Worm (Caenorhabditis elegans) whole organism, L4 larva: ENCODE measurements around the gene fbxa-32.

ENCODE experiments used
- F26F4.8 ChIP-seq: fragments of 200-800 bp; sonication (Bioruptor generic); conservative IDR thresholded peaks from 2 replicates; pipeline ENCODE4 v1.3.6; 2022; ENCODE audit warnings: missing genetic modification characterization, missing compliant biosample characterization
- F49E8.2 ChIP-seq: sonication (generic microtip); optimal IDR thresholded peaks from 2 replicates; lab custom pipeline; 2016; ENCODE audit warnings: missing compliant biosample characterization, mild to moderate bottlenecking, missing genetic modification characterization, borderline replicate concordance
- R02D3.7 ChIP-seq: fragments of 150-350 bp; sonication (generic microtip); optimal IDR thresholded peaks from 3 replicates; lab custom pipeline; 2014; ENCODE audit warnings: missing biosample characterization, missing genetic modification characterization
- Y105C5A.15 ChIP-seq: fragments of 200-800 bp; sonication (Bioruptor generic); IDR thresholded peaks from 2 replicates; pipeline ENCODE4 v1.3.6; 2022; ENCODE audit warnings: missing genetic modification characterization, missing compliant biosample characterization
- Y48G9A.11 ChIP-seq: fragments of 200-800 bp; sonication (Bioruptor generic); IDR thresholded peaks from 2 replicates; pipeline ENCODE4 v1.3.6; 2022; ENCODE audit warnings: missing genetic modification reagents, missing genetic modification characterization, missing compliant biosample characterization
- Y5F2A.4 ChIP-seq: fragments of 200-800 bp; sonication (Bioruptor generic); optimal IDR thresholded peaks from 2 replicates; lab custom pipeline; 2018; ENCODE audit warnings: mild to moderate bottlenecking, missing genetic modification characterization, missing compliant biosample characterization
- ZK546.5 ChIP-seq, 2 experiments: sonication (generic microtip); optimal IDR thresholded peaks; 2 replicates each; lab custom pipeline; 2017; ENCODE audit warnings: missing biosample characterization in 2 of 2, missing genetic modification characterization in 2 of 2
- aha-1 ChIP-seq: fragments of 150-350 bp; peaks from one replicate; lab custom pipeline; 2014; ENCODE audit warnings: missing biosample characterization, missing genetic modification characterization
- aly-2 ChIP-seq: sonication (generic microtip); optimal IDR thresholded peaks from 2 replicates; lab custom pipeline; 2018; ENCODE audit warnings: missing biosample characterization, missing genetic modification characterization
- arid-1 ChIP-seq: fragments of 200-800 bp; sonication (Bioruptor generic); conservative IDR thresholded peaks from 2 replicates; pipeline ENCODE4 v1.3.6; 2022; ENCODE audit warnings: missing genetic modification reagents, missing genetic modification characterization, missing compliant biosample characterization
- attf-4 ChIP-seq: sonication (generic microtip); optimal IDR thresholded peaks from 3 replicates; lab custom pipeline; 2017; ENCODE audit warnings: missing biosample characterization, missing genetic modification characterization
- ceh-62 ChIP-seq: sonication (generic microtip); optimal IDR thresholded peaks from 2 replicates; lab custom pipeline; 2017; ENCODE audit warnings: missing biosample characterization, missing genetic modification characterization
- ces-1 ChIP-seq: fragments of 150-350 bp; sonication (generic microtip); optimal IDR thresholded peaks from 4 replicates; lab custom pipeline; 2014; ENCODE audit warnings: missing biosample characterization, missing genetic modification reagents, missing genetic modification characterization
- ctbp-1 ChIP-seq: fragments of 200-800 bp; sonication (Bioruptor generic); IDR thresholded peaks from 2 replicates; pipeline ENCODE4 v1.3.6; 2022; ENCODE audit warnings: missing genetic modification reagents, missing genetic modification characterization, missing compliant biosample characterization
- dmd-9 ChIP-seq: fragments of 200-800 bp; sonication (Bioruptor generic); IDR thresholded peaks from 2 replicates; pipeline ENCODE4 v1.3.6; 2022; ENCODE audit warnings: missing genetic modification reagents, missing genetic modification characterization, missing compliant biosample characterization
- dve-1 ChIP-seq: sonication (generic microtip); optimal IDR thresholded peaks from 2 replicates; lab custom pipeline; 2017; ENCODE audit warnings: antibody characterized with exemption, mild to moderate bottlenecking, missing genetic modification characterization, missing compliant biosample characterization; ENCODE audit not compliant: insufficient read depth
- egl-43 ChIP-seq: fragments of 200-800 bp; sonication (Bioruptor generic); IDR thresholded peaks from 2 replicates; pipeline ENCODE4 v1.3.6; 2022; ENCODE audit warnings: missing genetic modification reagents, missing genetic modification characterization, missing compliant biosample characterization
- hif-1 ChIP-seq, 2 experiments: sonication (generic microtip); optimal IDR thresholded peaks; 2 replicates each; lab custom pipeline; 2016 to 2017; ENCODE audit warnings: missing compliant biosample characterization in 2 of 2, missing genetic modification characterization in 2 of 2, missing genetic modification reagents in 2 of 2, missing genotype in 2 of 2, mild to moderate bottlenecking in 1 of 2
- hlh-11 ChIP-seq: fragments of 200-800 bp; sonication (Bioruptor generic); optimal IDR thresholded peaks from 2 replicates; lab custom pipeline; 2018; ENCODE audit warnings: mild to moderate bottlenecking, missing genetic modification characterization, missing compliant biosample characterization
- lin-15B ChIP-seq: fragments of 150-350 bp; sonication (generic microtip); optimal IDR thresholded peaks from 3 replicates; lab custom pipeline; 2014; ENCODE audit warnings: missing biosample characterization, missing genetic modification characterization
- lsy-2 ChIP-seq, 2 experiments: fragments of 150-350 bp in 1 of 2; sonication (generic microtip) in 1 of 2; optimal IDR thresholded peaks; 2 replicates each; lab custom pipeline; 2014 to 2017; ENCODE audit warnings: missing biosample characterization in 2 of 2, missing genetic modification characterization in 2 of 2
- madf-9 ChIP-seq: fragments of 200-800 bp; sonication (Bioruptor generic); conservative IDR thresholded peaks from 2 replicates; pipeline ENCODE4 v1.3.6; 2022; ENCODE audit warnings: missing genetic modification reagents, missing genetic modification characterization, missing compliant biosample characterization
- mdl-1 ChIP-seq, 2 experiments: fragments of 150-350 bp in 1 of 2; sonication (generic microtip) in 1 of 2; optimal IDR thresholded peaks; 2 replicates each; lab custom pipeline; 2014 to 2017; ENCODE audit warnings: missing biosample characterization in 2 of 2, missing genetic modification characterization in 2 of 2
- mes-2 ChIP-seq: sonication (generic microtip); optimal IDR thresholded peaks from 2 replicates; lab custom pipeline; 2016; ENCODE audit warnings: missing genotype, mild to moderate bottlenecking, missing genetic modification characterization, missing compliant biosample characterization; ENCODE audit not compliant: poor library complexity, severe bottlenecking
- mxl-3 ChIP-seq: fragments of 200-800 bp; sonication (Bioruptor generic); optimal IDR thresholded peaks from 2 replicates; lab custom pipeline; 2018; ENCODE audit warnings: mild to moderate bottlenecking, missing genetic modification characterization, missing compliant biosample characterization
- nhr-102 ChIP-seq: sonication (generic microtip); optimal IDR thresholded peaks from 2 replicates; lab custom pipeline; 2016; ENCODE audit warnings: mild to moderate bottlenecking, missing genetic modification characterization, moderate library complexity, missing compliant biosample characterization
- nhr-25 ChIP-seq: sonication (generic microtip); optimal IDR thresholded peaks from 2 replicates; lab custom pipeline; 2017; ENCODE audit warnings: missing genetic modification characterization, mild to moderate bottlenecking, missing compliant biosample characterization, antibody characterized with exemption, moderate library complexity, borderline replicate concordance; ENCODE audit not compliant: insufficient read depth
- nhr-28 ChIP-seq: fragments of 150-350 bp; optimal IDR thresholded peaks from 2 replicates; lab custom pipeline; 2014; ENCODE audit warnings: missing biosample characterization, missing genetic modification characterization
- nhr-41 ChIP-seq: fragments of 200-800 bp; sonication (Bioruptor generic); IDR thresholded peaks from 2 replicates; pipeline ENCODE4 v1.3.6; 2022; ENCODE audit warnings: missing genetic modification reagents, missing genetic modification characterization, missing compliant biosample characterization
- nhr-48 ChIP-seq: sonication (generic microtip); optimal IDR thresholded peaks from 2 replicates; lab custom pipeline; 2016; ENCODE audit warnings: mild to moderate bottlenecking, missing genetic modification characterization, missing compliant biosample characterization
- nhr-6 ChIP-seq: fragments of 150-350 bp; optimal IDR thresholded peaks from 2 replicates; lab custom pipeline; 2014; ENCODE audit warnings: missing biosample characterization, missing genetic modification characterization
- nhr-77 ChIP-seq: fragments of 150-350 bp; optimal IDR thresholded peaks from 2 replicates; lab custom pipeline; 2014; ENCODE audit warnings: missing biosample characterization, missing genetic modification characterization
- pha-4 ChIP-seq, 2 experiments: fragments of 150-350 bp in 1 of 2; fragments of 200-800 bp in 1 of 2; sonication (Bioruptor generic) in 1 of 2; IDR thresholded peaks in 1 of 2; optimal IDR thresholded peaks in 1 of 2; 2 replicates each; pipeline versions ENCODE4 v1.3.6 to Lab custom; 2014 to 2022; ENCODE audit warnings: missing genetic modification characterization in 2 of 2, missing genetic modification reagents in 2 of 2, missing biosample characterization in 1 of 2, missing compliant biosample characterization in 1 of 2
- php-3 ChIP-seq: fragments of 200-800 bp; sonication (Bioruptor generic); IDR thresholded peaks from 2 replicates; pipeline ENCODE4 v1.3.6; 2022; ENCODE audit warnings: missing genetic modification reagents, missing genetic modification characterization, missing compliant biosample characterization
- rbr-2 ChIP-seq: sonication (generic microtip); optimal IDR thresholded peaks from 2 replicates; lab custom pipeline; 2016; ENCODE audit warnings: missing genotype, missing genetic modification characterization, missing compliant biosample characterization
- saeg-2 ChIP-seq: fragments of 200-800 bp; sonication (Bioruptor generic); IDR thresholded peaks from 2 replicates; pipeline ENCODE4 v1.3.6; 2022; ENCODE audit warnings: missing genetic modification reagents, missing genetic modification characterization, missing compliant biosample characterization
- sdz-12 ChIP-seq: fragments of 200-800 bp; sonication (Bioruptor generic); optimal IDR thresholded peaks from 2 replicates; lab custom pipeline; 2018; ENCODE audit warnings: mild to moderate bottlenecking, missing genetic modification characterization, missing compliant biosample characterization
- set-16 ChIP-seq: fragments of 200-800 bp; sonication (Bioruptor generic); IDR thresholded peaks from 2 replicates; pipeline ENCODE4 v1.3.6; 2022; ENCODE audit warnings: missing genetic modification reagents, missing genetic modification characterization, missing compliant biosample characterization
- skn-1 ChIP-seq: fragments of 150-350 bp; optimal IDR thresholded peaks from 2 replicates; lab custom pipeline; 2014; ENCODE audit warnings: missing biosample characterization, missing genetic modification characterization
- snpc-1.2 ChIP-seq: fragments of 200-800 bp; sonication (Bioruptor generic); IDR thresholded peaks from 2 replicates; pipeline ENCODE4 v1.3.6; 2022; ENCODE audit warnings: missing genetic modification reagents, missing genetic modification characterization, missing compliant biosample characterization
- snpc-4 ChIP-seq: fragments of 150-350 bp; optimal IDR thresholded peaks from 2 replicates; lab custom pipeline; 2014; ENCODE audit warnings: missing biosample characterization, missing genetic modification characterization
- unc-39 ChIP-seq: sonication (generic microtip); optimal IDR thresholded peaks from 2 replicates; lab custom pipeline; 2017; ENCODE audit warnings: missing biosample characterization, missing genetic modification characterization
- vab-7 ChIP-seq: fragments of 200-800 bp; sonication (Bioruptor generic); IDR thresholded peaks from 2 replicates; pipeline ENCODE4 v1.3.6; 2022; ENCODE audit warnings: missing genetic modification reagents, missing genetic modification characterization, missing compliant biosample characterization
- zip-11 ChIP-seq: fragments of 200-800 bp; sonication (Bioruptor generic); IDR thresholded peaks from 2 replicates; pipeline ENCODE4 v1.3.6; 2022; ENCODE audit warnings: missing genetic modification characterization, missing compliant biosample characterization
- zip-2 ChIP-seq: fragments of 150-350 bp; optimal IDR thresholded peaks from 2 replicates; lab custom pipeline; 2014; ENCODE audit warnings: missing biosample characterization, missing genetic modification characterization

The fbxa-32 gene

DNA sequence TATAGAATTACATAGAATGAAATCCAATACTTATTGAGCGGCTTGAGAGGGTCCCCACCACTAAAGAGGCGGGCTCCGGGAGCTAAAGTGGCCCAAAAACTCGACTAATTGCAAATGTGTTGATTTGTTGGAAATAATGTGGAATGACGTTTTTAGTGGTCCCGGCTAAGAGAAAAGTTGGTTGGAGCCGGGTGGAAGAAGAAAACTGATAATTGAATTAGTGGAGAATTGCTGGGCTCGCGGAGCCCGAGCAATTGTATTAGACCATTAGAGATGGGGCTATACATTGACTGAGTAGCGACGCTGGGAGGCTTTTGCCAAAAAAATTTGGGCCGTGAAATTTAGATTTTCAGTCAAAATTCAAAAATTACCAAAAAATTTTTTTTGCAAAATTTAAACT lies 43.5 kb downstream of the fbxa-32 start:
- TF ChIP-seq lsy-2 (tag; optimal IDR thresholded peaks at IDR 0.05; lab: Kevin White, UChicago) (no peak), Y48G9A.11 (GFP tag; lab: Robert Waterston, UW) (no peak)

DNA sequence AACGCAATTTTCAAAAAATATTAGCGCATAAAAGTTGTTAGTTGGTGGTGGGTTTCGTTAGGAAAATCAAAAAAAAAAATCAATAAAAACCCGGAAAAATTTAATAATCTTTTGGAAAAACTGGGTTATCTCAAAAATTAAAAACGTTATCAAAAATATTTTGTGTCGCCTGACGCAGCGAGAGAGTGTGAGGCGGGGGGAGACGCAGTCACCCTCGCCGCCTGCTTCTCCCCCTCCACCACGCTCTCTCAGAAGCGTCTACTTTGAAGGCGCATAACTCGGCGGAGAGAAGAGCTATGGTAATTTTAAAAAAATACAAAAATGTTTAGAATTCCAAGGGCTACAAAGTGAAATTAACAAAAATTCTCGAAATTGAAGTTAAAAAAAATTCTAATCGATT lies 43.9 kb downstream of the fbxa-32 start:
- peak; percentile 49; the same call in 1 of the 2 replicates for TF ChIP-seq set-16
- no peak for TF ChIP-seq nhr-48 (tag; lab: Kevin White, UChicago)
- TF ChIP-seq R02D3.7 (tag; lab: Kevin White, UChicago), result no peak

DNA sequence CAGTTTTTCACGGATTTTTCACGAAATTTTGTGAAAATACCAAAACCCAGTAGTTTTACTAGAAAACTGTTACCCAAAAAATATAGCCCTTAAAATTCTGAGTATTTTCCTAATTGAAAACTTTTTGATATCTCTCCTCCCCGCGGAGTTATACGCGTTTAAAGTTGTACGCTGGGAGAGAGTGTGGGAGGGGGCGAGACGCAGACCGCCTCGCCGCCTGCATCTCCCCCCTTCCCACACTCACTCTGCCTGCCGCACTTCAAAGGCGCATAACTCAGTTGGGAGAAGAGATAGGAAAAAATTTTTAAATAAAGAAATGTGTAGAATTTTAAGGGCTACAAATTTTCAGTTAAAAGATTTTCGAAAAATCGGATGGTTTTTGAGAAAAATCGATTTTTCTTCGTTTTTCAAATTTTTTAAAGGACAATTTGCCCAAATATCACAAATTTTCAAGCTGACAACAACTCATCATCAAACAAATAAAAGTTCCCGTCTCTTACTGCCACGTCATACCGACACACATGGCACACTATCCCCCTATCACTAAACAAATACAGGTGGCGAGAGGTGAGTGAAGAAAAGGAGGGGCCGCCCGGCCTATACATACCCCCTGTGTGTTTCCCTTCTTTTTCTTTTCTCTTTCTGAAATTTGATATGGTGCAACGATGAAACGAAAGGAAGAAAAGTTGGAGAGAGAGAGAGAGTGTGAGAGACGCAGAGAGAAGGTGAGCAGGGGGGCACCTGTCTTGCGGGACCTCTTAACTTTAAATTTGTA lies 45.5 kb downstream of the fbxa-32 start:
- TF ChIP-seq nhr-48 (tag; lab: Kevin White, UChicago), result no peak
- peak; percentile 47 for TF ChIP-seq dve-1
- no peak for TF ChIP-seq ZK546.5 (tag; optimal IDR thresholded peaks at IDR 0.05; lab: Kevin White, UChicago)
- no peak for TF ChIP-seq aly-2
- no peak for TF ChIP-seq snpc-4 (tag; lab: Kevin White, UChicago)
- no peak for TF ChIP-seq zip-11 (GFP tag; lab: Robert Waterston, UW)
- TF ChIP-seq unc-39 (tag; lab: Kevin White, UChicago), result no peak
- TF ChIP-seq lin-15B (tag; lab: Kevin White, UChicago), result no peak
- TF ChIP-seq hlh-11 (tag; lab: Kevin White, UChicago), result peak; percentile 54
- no peak for TF ChIP-seq R02D3.7 (tag; lab: Kevin White, UChicago)
- TF ChIP-seq nhr-25 (tag; lab: Kevin White, UChicago), result no peak
- no peak for TF ChIP-seq ceh-62 (tag; lab: Kevin White, UChicago)
- TF ChIP-seq sdz-12, result no peak
- no peak for TF ChIP-seq arid-1
- no peak for TF ChIP-seq php-3
- TF ChIP-seq dmd-9, result no peak
- no peak for TF ChIP-seq egl-43
- TF ChIP-seq attf-4 (tag; lab: Kevin White, UChicago), result no peak
- TF ChIP-seq Y5F2A.4 (GFP tag; lab: Kevin White, UChicago), result no peak
- TF ChIP-seq aha-1, result peak; percentile 83
- TF ChIP-seq ces-1, result no peak
- no peak for TF ChIP-seq skn-1 (tag; lab: Kevin White, UChicago)
- no peak for TF ChIP-seq zip-2
- no peak for TF ChIP-seq nhr-41 (GFP tag; lab: Robert Waterston, UW)
- TF ChIP-seq madf-9, result no peak
- TF ChIP-seq set-16, result 0 out of 2 replicates have a peak, but pooled peaks have one; percentile 27
- peak; percentile 48 for TF ChIP-seq mxl-3 (GFP tag; lab: Kevin White, UChicago)
- no peak for TF ChIP-seq nhr-102 (tag; lab: Kevin White, UChicago)
- no peak for TF ChIP-seq Y105C5A.15 (GFP tag; lab: Robert Waterston, UW)
- TF ChIP-seq vab-7 (GFP tag; lab: Robert Waterston, UW), result no peak
- no peak for TF ChIP-seq rbr-2 (tag; lab: Kevin White, UChicago)
- peak; percentile 43 for TF ChIP-seq nhr-6 (tag; lab: Kevin White, UChicago)
- TF ChIP-seq mdl-1 (tag; optimal IDR thresholded peaks at IDR 0.05; lab: Kevin White, UChicago), result peak in 1 of 2 experiments; percentile 42
- TF ChIP-seq nhr-28 (tag; lab: Kevin White, UChicago), result peak; percentile 53
- no peak for TF ChIP-seq hif-1 (tag; optimal IDR thresholded peaks at IDR 0.05; lab: Kevin White, UChicago)
- TF ChIP-seq F49E8.2 (tag; lab: Kevin White, UChicago), result no peak
- peak; percentile 32; the same call in 1 of the 2 replicates for TF ChIP-seq pha-4 (GFP tag; IDR thresholded peaks at IDR 0.05; lab: Robert Waterston, UW)
- peak; percentile 97 for TF ChIP-seq pha-4 (tag; optimal IDR thresholded peaks at IDR 0.05; lab: Kevin White, UChicago)
- TF ChIP-seq nhr-77 (tag; lab: Kevin White, UChicago), result peak; percentile 41
- no peak for TF ChIP-seq saeg-2
- peak; percentile 69 for TF ChIP-seq mes-2
- no peak for TF ChIP-seq F26F4.8 (GFP tag; lab: Robert Waterston, UW)
- no peak for TF ChIP-seq snpc-1.2 (GFP tag; lab: Robert Waterston, UW)
- no peak for TF ChIP-seq ctbp-1 (GFP tag; lab: Robert Waterston, UW)
